Fruit fly (Drosophila melanogaster): ENCODE data around the gene Taf9.

Taf9 gene

DNA sequence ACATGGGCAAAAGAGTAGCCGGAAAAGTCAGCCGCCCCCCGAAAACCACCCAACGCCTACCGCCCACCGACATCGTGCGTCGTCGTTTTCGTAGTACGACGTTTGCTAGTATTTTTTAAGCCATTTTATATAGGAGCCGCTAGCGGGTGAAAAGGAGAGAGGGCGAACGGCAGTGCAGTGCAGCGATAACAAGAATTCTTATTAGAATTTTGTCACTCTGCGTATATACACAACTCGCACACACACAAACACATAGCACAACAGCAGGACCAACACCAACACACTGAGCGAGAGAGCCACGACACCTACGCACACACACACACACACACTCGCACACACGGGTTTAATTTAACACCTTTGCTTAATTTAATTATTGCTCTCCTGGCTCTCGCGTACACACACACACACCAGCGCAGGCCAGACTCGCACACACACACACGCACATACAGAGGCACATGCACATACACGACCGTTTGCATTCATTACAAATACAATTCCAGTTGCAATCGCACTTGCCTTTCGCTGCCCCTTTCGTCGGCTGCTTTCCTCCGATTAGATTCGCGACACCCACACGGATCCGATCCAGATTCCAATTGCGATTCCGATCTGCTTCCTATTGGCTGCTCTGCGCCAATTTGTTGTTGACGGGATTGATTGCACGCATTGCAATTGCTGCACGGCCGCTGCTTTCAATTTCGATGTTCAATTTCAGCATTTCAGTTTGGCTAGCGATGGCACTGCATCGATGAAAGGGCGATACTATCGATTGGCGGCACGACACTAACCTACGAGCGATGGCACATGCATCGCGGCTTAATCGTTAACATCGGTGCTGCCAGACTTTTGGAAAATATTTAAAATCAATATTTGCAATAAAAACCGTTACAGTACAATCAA, 14.9 kb upstream of the Taf9 start, which contains the start of gene Socs16D (continued):
- peak; percentile 5 for TF ChIP-seq CG1233 (GFP tag; optimal IDR thresholded peaks at IDR 0.05)
- peak; percentile 43 for TF ChIP-seq CG2712 (tag; optimal IDR thresholded peaks at IDR 0.05)
- no peak for TF ChIP-seq Optix (GFP tag; IDR thresholded peaks at IDR 0.05)
- peak; percentile 47 for TF ChIP-seq phol (tag; optimal IDR thresholded peaks at IDR 0.05)
- TF ChIP-seq B-H1 (GFP tag; IDR thresholded peaks at IDR 0.05), result no peak
- TF ChIP-seq CG31441 (GFP tag; IDR thresholded peaks at IDR 0.05), result no peak
- TF ChIP-seq dm (GFP tag; optimal IDR thresholded peaks at IDR 0.05), result peak; percentile 56
- TF ChIP-seq dimm (GFP tag; IDR thresholded peaks at IDR 0.05), result no peak
- peak; percentile 39 for TF ChIP-seq pfk (GFP tag; optimal IDR thresholded peaks at IDR 0.05)
- no peak for TF ChIP-seq CG10565 (GFP tag; optimal IDR thresholded peaks at IDR 0.05)
- TF ChIP-seq Side (GFP tag; optimal IDR thresholded peaks at IDR 0.05), result peak; percentile 45
- TF ChIP-seq HHEX (GFP tag; optimal IDR thresholded peaks at IDR 0.05), result no peak
- TF ChIP-seq CG2199 (GFP tag; IDR thresholded peaks at IDR 0.05), result 0 out of 3 replicates have a peak, but pooled peaks have one; percentile 29
- peak; percentile 85 for TF ChIP-seq CG1603 (tag; optimal IDR thresholded peaks at IDR 0.05)
- no peak for TF ChIP-seq tup (GFP tag; optimal IDR thresholded peaks at IDR 0.05)
- peak; percentile 40 for TF ChIP-seq CG7786 (GFP tag; optimal IDR thresholded peaks at IDR 0.05)
- no peak for TF ChIP-seq ara (GFP tag; IDR thresholded peaks at IDR 0.05)
- TF ChIP-seq gsb-n (tag; optimal IDR thresholded peaks at IDR 0.05), result no peak
- no peak for TF ChIP-seq Aef1 (GFP tag; IDR thresholded peaks at IDR 0.05)
- peak; percentile 44 for TF ChIP-seq Fer1 (GFP tag; optimal IDR thresholded peaks at IDR 0.05)
- peak; percentile 16 for TF ChIP-seq zf30C (GFP tag; optimal IDR thresholded peaks at IDR 0.05)
- peak; percentile 66 for TF ChIP-seq row (GFP tag; IDR thresholded peaks at IDR 0.05)
- TF ChIP-seq CG15011 (GFP tag; optimal IDR thresholded peaks at IDR 0.05), result no peak
- peak; percentile 81 for TF ChIP-seq CG15514 (GFP tag; optimal IDR thresholded peaks at IDR 0.05)
- peak; percentile 97 for TF ChIP-seq hb (GFP tag; IDR thresholded peaks at IDR 0.05; ENCODE audit: partially characterized antibody)
- TF ChIP-seq CG6765 (GFP tag; optimal IDR thresholded peaks at IDR 0.05), result no peak
- TF ChIP-seq insv (GFP tag; optimal IDR thresholded peaks at IDR 0.05), result peak; percentile 83 to 97
- TF ChIP-seq CG9817 (tag; optimal IDR thresholded peaks at IDR 0.05), result peak; percentile 27
- TF ChIP-seq yki (optimal IDR thresholded peaks at IDR 0.05), result no peak
- TF ChIP-seq CG3281 (GFP tag; optimal IDR thresholded peaks at IDR 0.05), result no peak
- peak; percentile 55 for TF ChIP-seq Antp (GFP tag; optimal IDR thresholded peaks at IDR 0.05)
- TF ChIP-seq hbn (GFP tag; IDR thresholded peaks at IDR 0.05; ENCODE audit: partially characterized antibody), result peak; percentile 96
- no peak for TF ChIP-seq Kr (GFP tag; optimal IDR thresholded peaks at IDR 0.05)
- TF ChIP-seq ATbp (GFP tag; optimal IDR thresholded peaks at IDR 0.05), result no peak
- TF ChIP-seq klu (GFP tag; IDR thresholded peaks at IDR 0.05), result no peak
- no peak for TF ChIP-seq ase (GFP tag; IDR thresholded peaks at IDR 0.05)
- peak; percentile 30 for TF ChIP-seq CG15696 (tag; optimal IDR thresholded peaks at IDR 0.05)
- peak; percentile 60 for TF ChIP-seq nmo (GFP tag; optimal IDR thresholded peaks at IDR 0.05)
- TF ChIP-seq CG6689 (GFP tag; IDR thresholded peaks at IDR 0.05), result 0 out of 2 replicates have a peak, but pooled peaks have one; percentile 10
- TF ChIP-seq Lim3 (GFP tag; IDR thresholded peaks at IDR 0.05), result no peak
- TF ChIP-seq Nf-YC (tag; optimal IDR thresholded peaks at IDR 0.05), result peak; percentile 24
- no peak for TF ChIP-seq h (optimal IDR thresholded peaks at IDR 0.05)
- peak; percentile 52 for TF ChIP-seq HLHmδ (GFP tag; optimal IDR thresholded peaks at IDR 0.05)
- no peak for TF ChIP-seq Bdp1 (GFP tag; optimal IDR thresholded peaks at IDR 0.05)
- no peak for TF ChIP-seq CG14667 (GFP tag; IDR thresholded peaks at IDR 0.05)
- peak; percentile 95 for TF ChIP-seq mld (GFP tag; IDR thresholded peaks at IDR 0.05; ENCODE audit: partially characterized antibody)
- no peak for TF ChIP-seq CG1024 (GFP tag; IDR thresholded peaks at IDR 0.05)
- TF ChIP-seq CG6254 (GFP tag; optimal IDR thresholded peaks at IDR 0.05), result no peak
- no peak for TF ChIP-seq CG16779 (GFP tag; IDR thresholded peaks at IDR 0.05)
- peak; percentile 10 for TF ChIP-seq CG17385 (GFP tag; optimal IDR thresholded peaks at IDR 0.05)

Data from whole organism, embryonic.